Fruit fly (Drosophila melanogaster) whole organism, pupa: ENCODE data around the gene CG31776.
A peak's percentile ranks its signal among the peaks of the same experiment; 100 is the strongest.

ENCODE experiments used
- CG10348 ChIP-seq: fragments of 200-800 bp; sonication (Bioruptor generic); IDR thresholded peaks from 2 replicates; pipeline ENCODE4 v1.3.6; 2022; ENCODE audit warnings: missing biosample characterization, missing genetic modification characterization
- CG12605 ChIP-seq: fragments of 200-800 bp; sonication (Bioruptor generic); IDR thresholded peaks from 2 replicates; pipeline ENCODE4 v1.3.6; 2022; ENCODE audit warnings: missing biosample characterization, missing genetic modification characterization
- CG13204 ChIP-seq: fragments of 200-800 bp; sonication (Bioruptor generic); optimal IDR thresholded peaks from 2 replicates; lab custom pipeline; 2018; ENCODE audit warnings: missing biosample characterization, mild to moderate bottlenecking, missing genetic modification characterization, moderate library complexity
- CG14655 ChIP-seq: fragments of 200-800 bp; sonication (Bioruptor generic); optimal IDR thresholded peaks from 3 replicates; lab custom pipeline; 2017; ENCODE audit warnings: mild to moderate bottlenecking, missing biosample characterization, missing genetic modification reagents, missing genetic modification characterization
- CG15710 ChIP-seq: fragments of 200-800 bp; sonication (Bioruptor generic); optimal IDR thresholded peaks from 2 replicates; lab custom pipeline; 2018; ENCODE audit warnings: missing biosample characterization, mild to moderate bottlenecking, missing genetic modification characterization, moderate library complexity
- CG17806 ChIP-seq: fragments of 200-800 bp; sonication (Bioruptor generic); optimal IDR thresholded peaks from 2 replicates; lab custom pipeline; 2018; ENCODE audit warnings: missing biosample characterization, mild to moderate bottlenecking, missing genetic modification characterization, moderate library complexity
- CG32121 ChIP-seq: fragments of 200-800 bp; sonication (Bioruptor generic); IDR thresholded peaks from 2 replicates; pipeline ENCODE4 v1.3.6; 2022; ENCODE audit warnings: missing biosample characterization, missing genetic modification characterization
- CG34367 ChIP-seq: fragments of 200-800 bp; sonication (Bioruptor generic); optimal IDR thresholded peaks from 2 replicates; lab custom pipeline; 2018; ENCODE audit warnings: missing biosample characterization, mild to moderate bottlenecking, missing genetic modification characterization
- CG4496 ChIP-seq: fragments of 200-800 bp; sonication (Bioruptor generic); IDR thresholded peaks from 3 replicates; pipeline ENCODE4 v1.3.6; 2022; ENCODE audit warnings: missing biosample characterization, missing genetic modification characterization
- CG8159 ChIP-seq: fragments of 200-800 bp; sonication (Bioruptor generic); optimal IDR thresholded peaks from 3 replicates; lab custom pipeline; 2018; ENCODE audit warnings: missing biosample characterization, mild to moderate bottlenecking, missing genetic modification characterization, moderate library complexity
- CG8301 ChIP-seq: fragments of 200-800 bp; sonication (Bioruptor generic); optimal IDR thresholded peaks from 2 replicates; lab custom pipeline; 2018; ENCODE audit warnings: missing biosample characterization, mild to moderate bottlenecking, missing genetic modification characterization
- CG9948 ChIP-seq: fragments of 200-800 bp; sonication (Bioruptor generic); optimal IDR thresholded peaks from 2 replicates; lab custom pipeline; 2018; ENCODE audit warnings: missing biosample characterization, mild to moderate bottlenecking, missing genetic modification characterization, moderate library complexity
- D1 ChIP-seq: fragments of 200-800 bp; sonication (Bioruptor generic); optimal IDR thresholded peaks from 2 replicates; lab custom pipeline; 2018; ENCODE audit warnings: missing biosample characterization, mild to moderate bottlenecking, missing genetic modification characterization, moderate library complexity
- EcR ChIP-seq: fragments of 200-800 bp; sonication (Bioruptor generic); optimal IDR thresholded peaks from 3 replicates; lab custom pipeline; 2019; ENCODE audit warnings: missing biosample characterization, missing genetic modification characterization, mild to moderate bottlenecking, moderate library complexity, missing genetic modification reagents
- Ets98B ChIP-seq: fragments of 200-800 bp; sonication (Bioruptor generic); IDR thresholded peaks from 2 replicates; pipeline ENCODE4 v1.3.6; 2022; ENCODE audit warnings: missing biosample characterization, missing genetic modification characterization
- Pif1A ChIP-seq: fragments of 200-800 bp; sonication (Bioruptor generic); optimal IDR thresholded peaks from 3 replicates; lab custom pipeline; 2016; ENCODE audit warnings: missing biosample characterization, missing genetic modification characterization
- Pif1B ChIP-seq: fragments of 200-800 bp; sonication (Bioruptor generic); optimal IDR thresholded peaks from 3 replicates; lab custom pipeline; 2016; ENCODE audit warnings: missing biosample characterization, missing genetic modification characterization
- Snoo ChIP-seq: fragments of 200-800 bp; sonication (Bioruptor generic); optimal IDR thresholded peaks from 3 replicates; lab custom pipeline; 2017; ENCODE audit warnings: missing biosample characterization, mild to moderate bottlenecking, missing genetic modification characterization, inconsistent platforms
- fd96Ca ChIP-seq: fragments of 200-800 bp; sonication (Bioruptor generic); IDR thresholded peaks from 3 replicates; pipeline ENCODE4 v1.3.6; 2022; ENCODE audit warnings: missing biosample characterization, missing genetic modification characterization
- gl ChIP-seq: fragments of 200-800 bp; sonication (Bioruptor generic); optimal IDR thresholded peaks from 2 replicates; lab custom pipeline; 2018; ENCODE audit warnings: missing biosample characterization, mild to moderate bottlenecking, missing genetic modification characterization
- rn ChIP-seq: fragments of 200-800 bp; sonication (Bioruptor generic); IDR thresholded peaks from 2 replicates; pipeline ENCODE4 v1.3.6; 2022; ENCODE audit warnings: missing biosample characterization, missing genetic modification characterization

CG31776 gene

DNA sequence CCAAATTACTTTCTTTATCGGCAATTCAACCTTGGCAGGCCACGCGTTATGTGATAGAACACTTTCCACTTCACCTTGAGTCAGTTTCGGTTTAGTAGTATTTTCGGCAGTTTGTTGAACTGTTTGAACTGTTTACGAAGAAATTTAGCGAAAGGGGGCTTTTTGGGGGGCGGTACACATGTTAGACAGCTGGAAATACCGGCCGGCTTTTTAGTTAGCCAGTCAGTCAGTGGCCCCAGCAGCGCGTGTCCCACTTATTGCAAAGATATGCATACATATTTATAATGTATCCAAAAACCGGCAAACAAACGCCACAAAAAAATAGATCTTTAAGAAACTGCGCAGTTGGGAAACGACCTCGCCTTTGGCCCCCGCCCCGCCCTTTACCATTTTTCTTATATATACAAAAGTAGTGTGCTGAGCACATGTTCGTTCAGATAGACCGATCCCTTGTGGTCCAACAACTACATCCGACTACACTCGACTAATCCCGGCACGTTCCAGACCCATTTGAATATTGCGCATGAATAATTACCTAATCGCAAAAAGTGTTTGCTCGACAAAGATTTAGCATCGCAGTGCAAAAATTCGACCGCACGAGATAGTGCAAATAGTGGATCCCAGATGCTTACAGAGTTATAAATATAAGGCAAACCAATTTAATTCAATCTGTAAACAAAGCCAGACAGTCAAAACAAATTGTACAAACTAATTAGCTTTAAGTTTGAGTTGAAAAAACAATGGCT lies 9.9 kb downstream of the CG31776 start:
- TF ChIP-seq EcR (GFP tag; lab: Kevin White, UChicago) = peak; percentile 17
- no peak for TF ChIP-seq Pif1A (GFP tag; lab: Kevin White, UChicago)

DNA sequence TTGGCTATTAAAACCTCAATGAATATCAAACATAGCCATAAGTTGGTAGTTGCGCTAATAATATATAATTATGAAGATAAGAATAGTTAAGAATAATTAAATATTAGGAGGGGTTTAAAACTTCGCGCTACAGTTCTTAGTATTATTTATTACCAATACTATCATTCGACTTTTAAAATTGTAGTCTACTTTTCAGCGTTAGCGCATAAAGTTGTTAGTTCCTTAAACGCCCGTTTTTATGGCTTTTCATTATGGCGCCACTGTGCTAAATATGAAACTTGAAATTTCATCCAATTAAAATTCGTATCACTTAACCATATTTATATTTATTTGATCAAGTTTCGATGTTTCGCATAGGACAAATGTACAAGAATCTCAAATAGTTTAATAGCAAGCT lies 10.5 kb downstream of the CG31776 start:
- TF ChIP-seq CG4496 (GFP tag; lab: Robert Waterston, UW) = no peak
- TF ChIP-seq D1 (tag; lab: Kevin White, UChicago) = peak; percentile 41

DNA sequence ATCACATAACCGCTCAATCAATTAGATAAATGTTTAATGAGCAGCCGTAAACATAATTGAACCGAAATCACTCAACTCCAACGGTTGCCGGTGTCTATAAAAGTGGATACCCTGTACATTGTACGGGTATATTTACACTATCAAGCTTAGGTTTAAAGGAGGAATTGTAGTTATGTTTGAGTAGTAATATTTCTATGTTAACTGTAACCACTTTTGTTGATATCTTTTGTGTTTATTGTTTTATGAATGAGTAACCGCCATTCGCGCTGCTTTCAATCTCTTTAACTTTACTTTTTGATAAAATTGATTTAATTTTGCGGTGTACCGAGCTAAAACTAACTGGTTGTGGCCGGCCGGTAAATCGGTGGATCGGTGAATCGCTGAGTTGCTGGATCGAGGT lies 12.1 kb downstream of the CG31776 start:
- TF ChIP-seq CG12605 (GFP tag; lab: Robert Waterston, UW) = no peak; the same call in 1 of the 2 replicates
- TF ChIP-seq CG32121 = peak; percentile 78
- TF ChIP-seq Ets98B (GFP tag; lab: Robert Waterston, UW) = peak; percentile 88
- no peak for TF ChIP-seq CG17806 (tag; lab: Kevin White, UChicago)
- peak; percentile 54 for TF ChIP-seq CG14655 (GFP tag; lab: Kevin White, UChicago)
- no peak for TF ChIP-seq rn
- no peak for TF ChIP-seq EcR (GFP tag; lab: Kevin White, UChicago)
- TF ChIP-seq Pif1B (GFP tag; lab: Kevin White, UChicago) = no peak
- TF ChIP-seq CG4496 (GFP tag; lab: Robert Waterston, UW) = peak; percentile 78
- no peak for TF ChIP-seq gl (tag; lab: Kevin White, UChicago)
- TF ChIP-seq CG15710 (tag; lab: Kevin White, UChicago) = no peak
- TF ChIP-seq CG13204 = no peak
- TF ChIP-seq Snoo (tag; lab: Kevin White, UChicago) = no peak
- TF ChIP-seq CG10348 (GFP tag; lab: Robert Waterston, UW) = no peak
- peak; percentile 76 for TF ChIP-seq CG8301
- no peak for TF ChIP-seq D1 (tag; lab: Kevin White, UChicago)
- no peak for TF ChIP-seq CG9948 (tag; lab: Kevin White, UChicago)
- TF ChIP-seq CG34367 (tag; lab: Kevin White, UChicago) = no peak
- TF ChIP-seq CG8159 (tag; lab: Kevin White, UChicago) = peak; percentile 5
- TF ChIP-seq fd96Ca (GFP tag; lab: Robert Waterston, UW) = no peak
- TF ChIP-seq Pif1A (GFP tag; lab: Kevin White, UChicago) = peak; percentile 41

DNA sequence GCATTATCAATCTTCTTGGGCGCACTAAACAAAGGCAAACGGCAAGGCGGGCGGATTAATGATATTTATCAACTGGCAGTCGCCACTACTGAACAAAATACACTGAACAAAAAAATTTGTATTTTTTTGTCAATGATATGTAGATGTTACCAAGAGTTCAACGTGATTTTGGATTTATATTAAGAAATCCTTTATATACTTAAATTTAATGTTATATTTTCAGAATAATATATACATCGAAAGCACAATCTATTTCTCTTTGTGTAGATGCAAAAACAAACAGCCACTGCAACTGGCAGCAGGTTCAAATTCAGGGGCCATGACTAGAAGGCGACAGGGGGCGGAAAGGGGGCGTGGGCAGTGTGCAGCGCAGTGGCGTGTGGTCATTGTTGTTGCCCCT lies 12.7 kb downstream of the CG31776 start:
- TF ChIP-seq EcR (GFP tag; lab: Kevin White, UChicago) (no peak), CG15710 (tag; lab: Kevin White, UChicago) (peak; percentile 72), CG4496 (GFP tag; lab: Robert Waterston, UW) (peak; percentile 83), Pif1A (GFP tag; lab: Kevin White, UChicago) (peak; percentile 14), gl (tag; lab: Kevin White, UChicago) (no peak), CG17806 (tag; lab: Kevin White, UChicago) (no peak), CG8159 (tag; lab: Kevin White, UChicago) (peak; percentile 73), CG32121 (peak; percentile 92), Snoo (tag; lab: Kevin White, UChicago) (no peak), CG8301 (peak; percentile 71), CG10348 (GFP tag; lab: Robert Waterston, UW) (peak; percentile 51; the same call in 1 of the 2 replicates), CG13204 (no peak), Pif1B (GFP tag; lab: Kevin White, UChicago) (peak; percentile 13), CG12605 (GFP tag; lab: Robert Waterston, UW) (peak; percentile 80), rn (peak; percentile 54; the same call in 1 of the 2 replicates), CG14655 (GFP tag; lab: Kevin White, UChicago) (peak; percentile 74), fd96Ca (GFP tag; lab: Robert Waterston, UW) (peak; percentile 60; the same call in 1 of the 3 replicates), CG9948 (tag; lab: Kevin White, UChicago) (peak; percentile 56), Ets98B (GFP tag; lab: Robert Waterston, UW) (peak; percentile 82), CG34367 (tag; lab: Kevin White, UChicago) (no peak), D1 (tag; lab: Kevin White, UChicago) (no peak)
- TF ChIP-seq, all 21 proteins: peak for 14

DNA sequence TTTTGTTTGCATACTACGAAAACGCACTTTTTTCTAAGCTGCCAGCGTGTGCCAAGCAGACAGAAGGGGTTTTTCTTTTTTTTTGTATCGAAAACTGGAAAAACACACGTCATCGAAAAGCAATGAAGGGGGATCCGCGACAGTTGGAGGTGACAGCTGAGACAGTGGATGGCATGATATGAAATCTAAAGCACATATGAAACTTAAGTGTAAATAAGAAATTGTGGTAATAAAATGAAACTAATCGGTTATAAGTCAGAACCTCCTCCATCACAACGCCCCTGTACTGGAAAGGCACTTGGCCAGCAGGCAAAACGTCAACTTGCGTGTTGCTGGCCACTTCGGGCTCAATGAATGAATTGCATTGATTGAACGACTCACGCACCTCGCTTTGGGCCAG lies 13.7 kb downstream of the CG31776 start:
- TF ChIP-seq CG15710 (tag; lab: Kevin White, UChicago) = no peak
- no peak for TF ChIP-seq CG13204
- TF ChIP-seq CG8159 (tag; lab: Kevin White, UChicago) = no peak
- TF ChIP-seq EcR (GFP tag; lab: Kevin White, UChicago) = no peak
- 0 out of 2 replicates have a peak, but pooled peaks have one; percentile 18 for TF ChIP-seq CG10348 (GFP tag; lab: Robert Waterston, UW)
- peak; percentile 35; the same call in 1 of the 2 replicates for TF ChIP-seq Ets98B (GFP tag; lab: Robert Waterston, UW)
- TF ChIP-seq CG32121 = peak; percentile 44; the same call in 1 of the 2 replicates

DNA sequence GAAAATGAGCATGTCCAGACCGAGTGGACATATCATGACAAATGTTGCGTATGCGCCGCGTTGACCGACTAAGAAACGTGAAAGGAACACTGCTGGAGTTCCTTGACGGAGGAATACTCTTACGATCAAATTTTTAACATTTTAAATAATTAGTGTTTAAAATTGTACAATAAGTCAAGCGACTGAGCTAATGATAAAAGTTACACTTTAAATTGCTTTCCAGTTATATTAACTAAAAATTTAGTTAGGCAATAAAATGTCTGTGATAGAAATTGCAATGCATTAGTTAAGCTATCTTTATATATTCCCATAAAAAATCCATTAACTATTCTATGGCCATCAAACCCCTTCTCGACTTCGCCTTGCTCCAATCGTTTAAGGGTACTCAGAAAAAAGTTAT lies 14.8 kb downstream of the CG31776 start:
- no peak for TF ChIP-seq Ets98B (GFP tag; lab: Robert Waterston, UW)
- peak; percentile 2 for TF ChIP-seq CG14655 (GFP tag; lab: Kevin White, UChicago)
